Fruit fly (Drosophila melanogaster): ENCODE results near the gene CG7366.

The CG7366 gene

DNA sequence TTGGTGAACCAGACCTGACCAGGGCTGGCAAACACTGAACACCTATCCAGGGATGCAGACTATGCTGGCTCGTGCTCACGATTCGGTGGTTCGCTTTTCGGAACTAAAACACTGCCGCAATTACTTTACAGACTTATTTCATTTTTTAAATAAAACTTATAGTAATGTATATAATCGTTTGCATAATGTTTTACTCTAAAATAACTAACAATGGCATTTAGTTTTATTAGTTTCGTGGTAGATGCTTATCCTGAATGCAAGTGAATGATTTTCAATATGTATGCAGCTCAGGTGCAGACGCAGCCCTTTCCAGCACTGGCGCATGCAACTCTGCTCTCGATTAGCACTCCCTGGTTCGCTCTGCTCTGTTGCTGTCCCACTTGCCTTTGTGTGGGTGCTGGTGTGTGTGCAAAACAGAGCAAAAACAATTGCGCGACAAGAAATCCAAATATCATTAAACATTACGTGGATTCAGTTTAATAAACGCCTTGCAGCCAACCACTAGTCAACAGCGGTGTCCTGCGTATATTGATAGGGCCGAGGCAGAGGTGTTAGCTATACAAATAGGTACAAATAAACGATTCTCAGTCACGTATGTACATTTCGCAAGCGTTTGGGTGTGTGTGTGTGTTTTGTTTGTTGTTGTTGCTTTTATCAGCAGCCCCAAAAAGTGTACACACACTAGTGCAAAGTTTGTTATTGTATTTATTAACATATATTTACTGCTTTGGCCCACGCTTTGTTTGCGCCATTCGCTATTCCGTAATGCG is 15.4 kb downstream of the CG7366 start, which contains the start of the genes ERR and Atg18a (continued):
- TF ChIP-seq Hr78 (GFP tag; optimal IDR thresholded peaks at IDR 0.05) (no peak), woc (GFP tag; optimal IDR thresholded peaks at IDR 0.05) (peak; percentile 91), br (GFP tag; optimal IDR thresholded peaks at IDR 0.05) (peak; percentile 80), jim (GFP tag; optimal IDR thresholded peaks at IDR 0.05) (peak; percentile 36), GATAd (GFP tag; optimal IDR thresholded peaks at IDR 0.05) (peak; percentile 74), dmrt93B (GFP tag; optimal IDR thresholded peaks at IDR 0.05) (peak; percentile 91), pan (optimal IDR thresholded peaks at IDR 0.05) (no peak), Abd-B (GFP tag; optimal IDR thresholded peaks at IDR 0.05) (no peak), psq (GFP tag; optimal IDR thresholded peaks at IDR 0.05) (peak; percentile 76), Mio (GFP tag; optimal IDR thresholded peaks at IDR 0.05) (peak; percentile 35)

DNA sequence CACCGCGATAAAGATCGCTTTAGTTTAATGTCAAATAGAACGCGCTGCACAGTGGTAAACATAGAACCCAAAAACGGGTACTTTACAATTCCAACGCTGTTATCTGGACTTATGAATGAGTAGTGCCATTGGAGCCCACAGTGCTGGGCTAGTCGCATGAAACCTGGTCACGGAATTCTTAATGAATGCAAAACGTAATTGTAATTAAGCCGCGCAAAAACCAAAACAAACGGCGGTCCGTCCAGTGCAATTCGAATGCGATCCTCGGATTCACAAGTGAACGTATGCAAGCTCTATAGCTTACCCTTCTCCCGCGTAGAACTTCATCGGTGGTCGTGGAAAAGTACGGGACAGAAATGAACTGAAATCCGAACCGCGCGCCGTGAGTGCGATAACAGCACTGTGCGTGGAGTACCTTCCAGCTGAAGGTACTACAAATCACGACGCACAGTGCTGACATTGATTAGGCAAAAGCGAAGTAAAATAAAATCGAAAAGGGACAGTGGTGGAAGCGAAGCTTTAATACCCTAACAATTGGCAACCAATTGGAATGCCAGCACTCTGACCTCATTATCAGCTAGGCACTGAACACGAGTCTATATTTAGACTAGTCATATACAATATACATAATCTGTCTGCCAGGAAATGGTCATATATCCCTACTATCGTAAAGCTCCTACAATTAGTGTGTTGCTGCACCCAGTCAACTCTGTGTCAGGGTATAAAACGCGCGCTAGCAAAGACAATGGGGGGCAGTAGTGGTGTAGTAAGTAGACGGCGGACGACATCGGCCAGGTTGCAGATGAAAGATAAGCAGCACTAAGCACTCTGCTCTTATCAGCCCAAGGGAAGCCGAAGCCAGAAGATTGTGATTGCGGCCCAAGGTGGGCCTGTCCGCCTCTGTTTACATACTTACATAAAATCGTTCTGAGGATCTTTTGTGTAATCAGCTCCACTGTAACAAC is 16.7 kb downstream of the CG7366 start:
- TF ChIP-seq sage (GFP tag; optimal IDR thresholded peaks at IDR 0.05) (no peak), usp (GFP tag; optimal IDR thresholded peaks at IDR 0.05) (no peak), OdsH (GFP tag; optimal IDR thresholded peaks at IDR 0.05) (peak; percentile 26), lola (GFP tag; optimal IDR thresholded peaks at IDR 0.05) (no peak), h (GFP tag; optimal IDR thresholded peaks at IDR 0.05) (peak; percentile 88), rgr (GFP tag; optimal IDR thresholded peaks at IDR 0.05) (peak; percentile 47), woc (GFP tag; optimal IDR thresholded peaks at IDR 0.05) (peak; percentile 50), ey (GFP tag; optimal IDR thresholded peaks at IDR 0.05) (peak; percentile 62), CG9705 (GFP tag; optimal IDR thresholded peaks at IDR 0.05) (no peak), GATAd (GFP tag; optimal IDR thresholded peaks at IDR 0.05) (no peak), Sp1 (GFP tag; optimal IDR thresholded peaks at IDR 0.05) (peak; percentile 33), Jra (GFP tag; optimal IDR thresholded peaks at IDR 0.05) (peak; percentile 68), Dfd (GFP tag; optimal IDR thresholded peaks at IDR 0.05) (no peak), foxo (GFP tag; optimal IDR thresholded peaks at IDR 0.05) (peak in 1 of 2 experiments; percentile 56), dmrt93B (GFP tag; optimal IDR thresholded peaks at IDR 0.05) (no peak), psq (GFP tag; optimal IDR thresholded peaks at IDR 0.05) (peak; percentile 45), jim (GFP tag; optimal IDR thresholded peaks at IDR 0.05) (no peak), HLH106 (tag; optimal IDR thresholded peaks at IDR 0.05) (peak; percentile 28), Hr78 (GFP tag; optimal IDR thresholded peaks at IDR 0.05) (no peak), CG32264 (GFP tag; optimal IDR thresholded peaks at IDR 0.05) (no peak), br (GFP tag; optimal IDR thresholded peaks at IDR 0.05) (peak; percentile 56), fru (GFP tag; optimal IDR thresholded peaks at IDR 0.05) (peak; percentile 85), Dif (GFP tag; optimal IDR thresholded peaks at IDR 0.05; ENCODE audit: partially characterized antibody) (no peak), Hnf4 (GFP tag; optimal IDR thresholded peaks at IDR 0.05) (peak; percentile 50), sv (GFP tag; optimal IDR thresholded peaks at IDR 0.05) (peak; percentile 60), Myc (optimal IDR thresholded peaks at IDR 0.05) (no peak)

DNA sequence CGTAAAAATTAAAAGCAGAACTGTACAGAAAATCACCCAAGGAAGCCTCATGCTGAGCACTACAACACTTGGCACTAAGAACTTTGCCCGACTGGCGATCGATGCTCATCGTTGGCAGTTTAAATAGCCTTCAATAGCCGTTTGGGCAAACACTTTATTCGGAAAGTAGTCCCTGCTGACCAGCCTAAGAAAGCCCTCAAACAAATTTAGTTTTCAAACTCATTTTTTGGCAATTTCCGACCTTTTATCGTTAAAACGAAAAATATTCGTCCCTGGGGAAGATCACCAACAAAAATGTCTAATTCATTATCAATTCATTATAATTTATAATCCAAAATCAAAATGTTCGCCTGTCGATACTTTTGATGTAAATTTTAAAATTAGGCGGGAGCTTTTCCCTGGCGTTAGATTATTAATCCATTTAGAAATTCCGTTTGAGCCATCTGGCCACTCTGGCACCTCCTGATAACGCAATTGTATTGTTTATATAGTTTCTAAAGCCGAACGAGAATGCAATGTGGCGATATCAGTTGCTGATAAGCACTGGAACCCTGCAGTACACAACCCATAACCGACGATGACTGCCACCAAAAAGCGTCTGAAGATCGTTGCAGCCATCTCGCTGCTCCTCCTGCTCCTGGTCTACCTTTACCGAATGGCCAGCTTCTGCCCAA is 21.6 kb downstream of the CG7366 start, which contains the start of the genes mthl7 and Uxs:
Gene mthl7 (minus strand): TSS at position 51 of the 674 bp plus-strand sequence.
Gene Uxs (plus strand): TSS at position 460 of the 674 bp plus-strand sequence.
- TF ChIP-seq dmrt93B (GFP tag; optimal IDR thresholded peaks at IDR 0.05) (no peak), Hr78 (GFP tag; optimal IDR thresholded peaks at IDR 0.05) (no peak), OdsH (GFP tag; optimal IDR thresholded peaks at IDR 0.05) (no peak), Abd-B (GFP tag; optimal IDR thresholded peaks at IDR 0.05) (no peak), Hr83 (GFP tag; optimal IDR thresholded peaks at IDR 0.05; ENCODE audit: poor library complexity, severe bottlenecking) (no peak), GATAd (GFP tag; optimal IDR thresholded peaks at IDR 0.05) (no peak), Dif (GFP tag; optimal IDR thresholded peaks at IDR 0.05; ENCODE audit: partially characterized antibody) (no peak), Myc (optimal IDR thresholded peaks at IDR 0.05) (no peak)

All from whole organism, wandering third instar larva.